Worm (Caenorhabditis elegans) whole organism, L2 larva: ENCODE measurements around the gene Y69A2AR.12.

Experiments
- C34F6.9 ChIP-seq: fragments of 150-350 bp; optimal IDR thresholded peaks from 2 replicates; lab custom pipeline; 2014; ENCODE audit warnings: missing biosample characterization, missing genetic modification characterization
- F13H6.1 ChIP-seq: sonication (generic microtip); optimal IDR thresholded peaks from 2 replicates; lab custom pipeline; 2016; ENCODE audit warnings: missing genetic modification characterization, missing compliant biosample characterization
- R02D3.7 ChIP-seq: fragments of 150-350 bp; optimal IDR thresholded peaks from 2 replicates; lab custom pipeline; 2014; ENCODE audit warnings: missing biosample characterization, missing genetic modification characterization
- Y55F3AM.14 ChIP-seq: fragments of 200-800 bp; sonication (Bioruptor generic); optimal IDR thresholded peaks from 2 replicates; lab custom pipeline; 2018; ENCODE audit warnings: mild to moderate bottlenecking, missing genetic modification characterization, missing compliant biosample characterization
- aly-2 ChIP-seq: fragments of 150-350 bp; optimal IDR thresholded peaks from 2 replicates; lab custom pipeline; 2014; ENCODE audit warnings: missing biosample characterization, missing genetic modification characterization
- blmp-1 ChIP-seq: sonication (generic microtip); optimal IDR thresholded peaks from 2 replicates; lab custom pipeline; 2017; ENCODE audit warnings: missing genetic modification characterization, mild to moderate bottlenecking, missing compliant biosample characterization, antibody characterized with exemption, moderate library complexity; ENCODE audit not compliant: insufficient read depth
- ceh-16 ChIP-seq: fragments of 150-350 bp; optimal IDR thresholded peaks from 2 replicates; lab custom pipeline; 2014; ENCODE audit warnings: missing biosample characterization, missing genetic modification characterization
- ceh-82 ChIP-seq: fragments of 150-350 bp; optimal IDR thresholded peaks from 2 replicates; lab custom pipeline; 2014; ENCODE audit warnings: missing biosample characterization, missing genetic modification characterization
- crh-2 ChIP-seq: sonication (generic microtip); optimal IDR thresholded peaks from 2 replicates; lab custom pipeline; 2017; ENCODE audit warnings: missing biosample characterization, missing genetic modification characterization
- egl-27 ChIP-seq: sonication (generic microtip); optimal IDR thresholded peaks from 3 replicates; lab custom pipeline; 2017; ENCODE audit warnings: missing biosample characterization, missing genetic modification reagents, missing genetic modification characterization
- gmeb-1 ChIP-seq: fragments of 150-350 bp; optimal IDR thresholded peaks from 2 replicates; lab custom pipeline; 2014; ENCODE audit warnings: missing biosample characterization, missing genetic modification characterization
- lin-13 ChIP-seq: fragments of 150-350 bp; optimal IDR thresholded peaks from 2 replicates; lab custom pipeline; 2014; ENCODE audit warnings: missing biosample characterization, missing genetic modification reagents, missing genetic modification characterization
- lsy-2 ChIP-seq, 2 experiments: fragments of 150-350 bp in 1 of 2; sonication (generic microtip) in 1 of 2; optimal IDR thresholded peaks; 2 replicates each; lab custom pipeline; 2014 to 2017; ENCODE audit warnings: missing biosample characterization in 2 of 2, missing genetic modification characterization in 2 of 2
- mab-5 ChIP-seq: fragments of 150-350 bp; optimal IDR thresholded peaks from 2 replicates; lab custom pipeline; 2014; ENCODE audit warnings: missing biosample characterization, missing genetic modification characterization
- nhr-10 ChIP-seq: sonication (generic microtip); optimal IDR thresholded peaks from 2 replicates; lab custom pipeline; 2017; ENCODE audit warnings: missing biosample characterization, missing genetic modification characterization
- nhr-12 ChIP-seq: fragments of 150-350 bp; optimal IDR thresholded peaks from 2 replicates; lab custom pipeline; 2014; ENCODE audit warnings: missing biosample characterization, missing genetic modification characterization
- nhr-129 ChIP-seq: fragments of 150-350 bp; optimal IDR thresholded peaks from 2 replicates; lab custom pipeline; 2014; ENCODE audit warnings: missing biosample characterization, missing genetic modification characterization
- nhr-21 ChIP-seq: fragments of 150-350 bp; optimal IDR thresholded peaks from 2 replicates; lab custom pipeline; 2014; ENCODE audit warnings: missing biosample characterization, missing genetic modification characterization
- nhr-23 ChIP-seq: fragments of 150-350 bp; optimal IDR thresholded peaks from 2 replicates; lab custom pipeline; 2014; ENCODE audit warnings: missing biosample characterization, missing genetic modification reagents, missing genetic modification characterization
- nhr-25 ChIP-seq: fragments of 150-350 bp; sonication (generic microtip); optimal IDR thresholded peaks from 3 replicates; lab custom pipeline; 2014; ENCODE audit warnings: missing biosample characterization, missing genetic modification characterization
- nhr-77 ChIP-seq: fragments of 150-350 bp; optimal IDR thresholded peaks from 2 replicates; lab custom pipeline; 2014; ENCODE audit warnings: missing biosample characterization, missing genetic modification characterization
- peb-1 ChIP-seq: fragments of 150-350 bp; optimal IDR thresholded peaks from 2 replicates; lab custom pipeline; 2014; ENCODE audit warnings: missing biosample characterization, missing genetic modification characterization
- sem-4 ChIP-seq: fragments of 150-350 bp; optimal IDR thresholded peaks from 2 replicates; lab custom pipeline; 2014; ENCODE audit warnings: missing biosample characterization, missing genetic modification reagents, missing genetic modification characterization
- skn-1 ChIP-seq: sonication (generic microtip); optimal IDR thresholded peaks from 2 replicates; lab custom pipeline; 2017; ENCODE audit warnings: missing biosample characterization, missing genetic modification characterization
- sma-9 ChIP-seq, 2 experiments: fragments of 150-350 bp in 1 of 2; sonication (generic microtip) in 1 of 2; optimal IDR thresholded peaks; 2 replicates each; lab custom pipeline; 2014 to 2016; ENCODE audit warnings: missing genetic modification characterization in 2 of 2, mild to moderate bottlenecking in 1 of 2, missing biosample characterization in 1 of 2, missing compliant biosample characterization in 1 of 2, missing genetic modification reagents in 1 of 2, moderate library complexity in 1 of 2
- snpc-4 ChIP-seq: fragments of 150-350 bp; optimal IDR thresholded peaks from 2 replicates; lab custom pipeline; 2014; ENCODE audit warnings: missing biosample characterization, missing genetic modification characterization
- unc-55 ChIP-seq: fragments of 150-350 bp; sonication (generic microtip); optimal IDR thresholded peaks from 3 replicates; lab custom pipeline; 2014; ENCODE audit warnings: missing biosample characterization, missing genetic modification reagents, missing genetic modification characterization
- zag-1 ChIP-seq: fragments of 150-350 bp; optimal IDR thresholded peaks from 2 replicates; lab custom pipeline; 2014; ENCODE audit warnings: missing biosample characterization, missing genetic modification characterization
- ztf-1 ChIP-seq: fragments of 200-800 bp; sonication (Bioruptor generic); conservative IDR thresholded peaks from 2 replicates; pipeline ENCODE4 v1.3.6; 2022; ENCODE audit warnings: missing genetic modification characterization, missing compliant biosample characterization
- ztf-11 ChIP-seq: sonication (generic microtip); optimal IDR thresholded peaks from 2 replicates; lab custom pipeline; 2017; ENCODE audit warnings: missing biosample characterization, missing genetic modification characterization

The Y69A2AR.12 gene

DNA sequence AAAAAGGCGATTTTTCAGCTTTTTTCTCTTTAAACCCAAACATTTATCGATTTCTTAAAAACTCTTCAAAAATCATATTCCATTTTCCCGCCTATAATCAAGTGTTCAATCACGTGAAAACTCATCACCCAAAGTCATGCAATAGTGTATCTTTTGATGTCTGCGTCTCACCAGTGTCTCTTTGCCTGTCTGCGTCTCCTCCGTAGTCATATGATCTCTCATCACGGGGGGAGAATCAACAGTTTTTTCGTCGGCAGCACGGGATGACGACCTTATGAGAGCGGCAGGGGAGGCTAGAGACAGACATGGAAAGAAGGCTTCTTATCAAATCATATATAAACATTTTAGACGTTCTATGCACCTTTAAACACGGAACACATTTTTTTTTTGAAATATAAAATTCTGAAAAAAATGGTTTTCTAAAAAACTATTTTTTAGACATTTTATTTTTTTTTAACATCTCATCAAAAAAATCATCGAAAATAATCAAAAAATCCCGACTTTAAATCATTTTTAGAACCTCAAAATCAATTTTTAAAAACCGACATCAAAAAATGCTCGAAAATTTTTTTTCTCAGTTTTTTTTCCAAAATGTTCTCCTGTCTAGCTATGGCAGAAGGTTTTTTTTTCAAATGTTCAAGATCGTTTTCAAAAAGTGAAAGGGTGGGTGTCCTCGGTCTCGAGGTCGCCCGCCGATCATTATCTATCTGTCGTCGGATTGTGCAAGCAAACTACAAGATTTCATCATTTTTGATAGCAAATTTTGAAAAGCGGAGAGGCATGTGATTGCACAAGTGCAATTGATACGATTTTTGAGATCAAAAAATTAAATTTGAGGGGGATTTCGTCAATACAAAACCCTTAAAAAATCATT is 33.8 kb downstream of the Y69A2AR.12 start (continued):
- TF ChIP-seq nhr-21 (peak; percentile 99), R02D3.7 (tag; lab: Kevin White, UChicago) (peak; percentile 29), nhr-12 (tag; lab: Kevin White, UChicago) (peak; percentile 42)

DNA sequence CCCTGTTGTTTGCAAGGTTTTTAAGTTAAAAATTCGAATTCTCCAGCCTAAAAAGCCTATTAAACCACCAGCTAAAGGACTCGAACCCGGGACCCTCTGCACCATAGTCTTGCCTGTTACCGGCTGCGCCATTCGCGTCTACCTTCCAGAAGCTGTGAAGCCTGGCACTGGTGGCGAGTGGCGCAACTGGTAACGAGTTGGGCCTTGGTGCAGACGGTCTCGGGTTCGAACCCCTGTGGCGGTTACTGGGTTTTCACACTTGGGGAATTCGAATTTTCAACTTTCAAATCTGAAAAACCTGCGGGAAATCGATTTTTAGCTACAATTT is 34.4 kb downstream of the Y69A2AR.12 start:
- TF ChIP-seq unc-55 (GFP tag; lab: Kevin White, UChicago) (no peak), mab-5 (tag; lab: Kevin White, UChicago) (no peak), peb-1 (tag; lab: Kevin White, UChicago) (no peak), R02D3.7 (tag; lab: Kevin White, UChicago) (no peak), Y55F3AM.14 (GFP tag; lab: Kevin White, UChicago) (no peak), F13H6.1 (tag; lab: Kevin White, UChicago) (no peak), lin-13 (GFP tag; lab: Kevin White, UChicago) (no peak), ztf-1 (GFP tag; lab: Robert Waterston, UW) (no peak), zag-1 (tag; lab: Kevin White, UChicago) (no peak), skn-1 (no peak), ceh-16 (tag; lab: Kevin White, UChicago) (no peak), nhr-21 (no peak), sma-9 (GFP tag; optimal IDR thresholded peaks at IDR 0.05; lab: Kevin White, UChicago) (no peak), sma-9 (tag; optimal IDR thresholded peaks at IDR 0.05; lab: Kevin White, UChicago) (no peak), gmeb-1 (tag; lab: Kevin White, UChicago) (no peak), ztf-11 (tag; lab: Kevin White, UChicago) (no peak), nhr-129 (tag; lab: Kevin White, UChicago) (no peak), blmp-1 (tag; lab: Kevin White, UChicago) (no peak), ceh-82 (tag; lab: Kevin White, UChicago) (no peak), egl-27 (tag; lab: Kevin White, UChicago) (no peak)

DNA sequence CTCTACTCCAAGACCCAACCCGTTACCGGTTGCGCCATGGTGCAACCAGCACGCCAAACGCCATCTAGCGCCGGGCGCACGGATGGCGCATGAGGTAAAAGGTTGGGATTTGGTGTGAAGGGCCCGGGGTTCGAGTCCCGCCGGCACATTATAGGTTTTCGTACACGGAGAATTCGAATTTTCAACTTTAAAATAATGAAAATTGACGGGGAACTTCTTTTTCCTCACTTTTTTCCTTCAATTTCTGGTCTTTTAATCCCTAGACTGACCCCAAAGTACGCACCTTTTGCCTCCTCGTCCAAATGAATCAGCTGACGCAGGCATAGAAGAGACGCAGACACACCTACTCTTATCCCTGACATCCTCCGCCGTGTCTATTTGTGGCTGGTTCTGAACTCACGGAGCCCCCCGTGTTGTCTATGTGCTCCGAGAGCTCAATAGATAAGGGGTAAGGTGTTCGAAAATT is 35.2 kb downstream of the Y69A2AR.12 start:
- TF ChIP-seq nhr-25 (tag; lab: Kevin White, UChicago): peak; percentile 13
- no peak for TF ChIP-seq mab-5 (tag; lab: Kevin White, UChicago)
- TF ChIP-seq C34F6.9 (tag; lab: Kevin White, UChicago): peak; percentile 37
- no peak for TF ChIP-seq snpc-4 (tag; lab: Kevin White, UChicago)
- peak; percentile 44 for TF ChIP-seq Y55F3AM.14 (GFP tag; lab: Kevin White, UChicago)
- TF ChIP-seq lin-13 (GFP tag; lab: Kevin White, UChicago): peak; percentile 19
- peak; percentile 73 for TF ChIP-seq nhr-129 (tag; lab: Kevin White, UChicago)
- peak; percentile 10 for TF ChIP-seq nhr-21
- TF ChIP-seq unc-55 (GFP tag; lab: Kevin White, UChicago): no peak
- TF ChIP-seq sma-9 (GFP tag; optimal IDR thresholded peaks at IDR 0.05; lab: Kevin White, UChicago): peak; percentile 68
- TF ChIP-seq sma-9 (tag; optimal IDR thresholded peaks at IDR 0.05; lab: Kevin White, UChicago): no peak
- peak in 1 of 2 experiments; percentile 34 for TF ChIP-seq lsy-2 (tag; optimal IDR thresholded peaks at IDR 0.05; lab: Kevin White, UChicago)

DNA sequence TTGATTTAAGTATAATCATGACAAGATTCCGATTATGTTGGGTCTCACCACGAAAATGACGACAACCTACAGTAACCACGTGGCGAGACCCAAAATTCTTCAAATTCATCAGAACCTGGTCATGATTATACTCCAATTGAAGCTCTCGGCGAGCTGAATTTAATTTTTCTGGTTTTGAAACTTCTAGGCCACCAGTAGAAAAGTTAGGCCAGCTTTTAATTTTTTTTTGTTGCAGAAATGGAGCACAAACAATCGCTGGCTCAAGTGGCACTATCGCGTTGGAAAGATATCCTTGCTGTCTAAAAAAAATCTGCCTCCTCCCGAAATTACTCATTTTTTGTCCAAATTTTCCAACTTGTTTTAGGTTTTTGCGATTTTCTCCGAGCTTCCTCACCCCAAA is 38.2 kb downstream of the Y69A2AR.12 start:
- no peak for TF ChIP-seq nhr-12 (tag; lab: Kevin White, UChicago)
- no peak for TF ChIP-seq nhr-10 (tag; lab: Kevin White, UChicago)
- TF ChIP-seq lin-13 (GFP tag; lab: Kevin White, UChicago): no peak
- no peak for TF ChIP-seq skn-1
- TF ChIP-seq gmeb-1 (tag; lab: Kevin White, UChicago): no peak
- TF ChIP-seq ceh-16 (tag; lab: Kevin White, UChicago): no peak
- TF ChIP-seq blmp-1 (tag; lab: Kevin White, UChicago): no peak
- TF ChIP-seq, all 48 proteins: peak for 0

DNA sequence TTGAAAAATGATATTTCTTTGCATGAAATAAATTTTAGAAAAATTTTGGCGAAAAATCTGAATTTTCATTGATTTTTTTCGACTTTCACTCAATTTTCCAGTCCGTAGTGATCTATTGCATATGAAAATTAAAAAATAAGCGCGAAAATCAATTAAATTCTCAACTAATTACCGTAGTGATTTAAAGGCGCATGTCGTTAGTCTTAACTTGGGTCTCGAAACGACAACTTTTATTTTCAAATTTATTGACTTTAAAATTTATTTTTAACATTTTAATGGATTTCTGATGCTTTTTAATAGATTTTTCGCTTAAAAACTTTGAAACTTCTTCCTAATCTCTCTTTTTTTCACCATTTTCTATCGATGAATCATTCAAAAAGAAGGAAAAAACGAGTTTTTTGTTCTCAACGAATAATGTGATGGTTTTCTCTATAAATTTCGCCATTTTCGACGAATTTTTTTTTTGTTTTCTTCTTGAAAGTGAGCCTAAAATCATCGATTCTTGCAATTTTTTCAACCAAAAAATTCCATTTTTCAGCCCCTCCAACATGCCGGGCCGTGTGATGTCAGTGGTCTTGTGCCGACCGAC is 39.2 kb downstream of the Y69A2AR.12 start, which contains the start of gene vamp-7:
Gene vamp-7, plus strand, starts transcription at position 539 of the 589 bp plus-strand sequence.
- TF ChIP-seq sem-4 (no peak), skn-1 (no peak), blmp-1 (tag; lab: Kevin White, UChicago) (peak; percentile 18), aly-2 (tag; lab: Kevin White, UChicago) (no peak), zag-1 (tag; lab: Kevin White, UChicago) (no peak), nhr-25 (tag; lab: Kevin White, UChicago) (peak; percentile 42), crh-2 (tag; lab: Kevin White, UChicago) (peak; percentile 3), nhr-21 (peak; percentile 2), lin-13 (GFP tag; lab: Kevin White, UChicago) (no peak), nhr-77 (tag; lab: Kevin White, UChicago) (no peak), nhr-23 (tag; lab: Kevin White, UChicago) (no peak)
